Worm (Caenorhabditis elegans) whole organism, young adult: ENCODE results near the gene R06F6.12.

Source experiments
- B0336.3 ChIP-seq: fragments of 200-800 bp; sonication (Bioruptor generic); IDR thresholded peaks from 2 replicates; pipeline ENCODE4 v1.3.6; 2022; ENCODE audit warnings: missing genetic modification characterization, missing compliant biosample characterization
- F23B12.7 ChIP-seq: sonication (generic microtip); optimal IDR thresholded peaks from 2 replicates; lab custom pipeline; 2017; ENCODE audit warnings: missing genetic modification characterization, mild to moderate bottlenecking, missing compliant biosample characterization, antibody characterized with exemption, moderate library complexity; ENCODE audit not compliant: insufficient read depth
- F52B5.7 ChIP-seq: sonication (generic microtip); optimal IDR thresholded peaks from 2 replicates; lab custom pipeline; 2016; ENCODE audit warnings: mild to moderate bottlenecking, missing genetic modification characterization, missing compliant biosample characterization
- F57A8.1 ChIP-seq: fragments of 200-800 bp; sonication (Bioruptor generic); optimal IDR thresholded peaks from 2 replicates; lab custom pipeline; 2018; ENCODE audit warnings: mild to moderate bottlenecking, missing genetic modification characterization, moderate library complexity, missing compliant biosample characterization
- T07F8.4 ChIP-seq: sonication (generic microtip); optimal IDR thresholded peaks from 2 replicates; lab custom pipeline; 2016; ENCODE audit warnings: mild to moderate bottlenecking, missing genetic modification characterization, moderate library complexity, missing compliant biosample characterization
- T26A5.8 ChIP-seq: sonication (generic microtip); optimal IDR thresholded peaks from 2 replicates; lab custom pipeline; 2016; ENCODE audit warnings: missing genetic modification characterization, missing compliant biosample characterization
- Y56A3A.18 ChIP-seq: fragments of 200-800 bp; sonication (Bioruptor generic); IDR thresholded peaks from 2 replicates; pipeline ENCODE4 v1.3.6; 2022; ENCODE audit warnings: missing genetic modification reagents, missing genetic modification characterization, missing compliant biosample characterization
- Y95B8A.8 ChIP-seq: fragments of 200-800 bp; sonication (Bioruptor generic); IDR thresholded peaks from 2 replicates; pipeline ENCODE4 v1.3.6; 2022; ENCODE audit warnings: missing genetic modification reagents, missing genetic modification characterization, missing compliant biosample characterization
- aptf-2 ChIP-seq: fragments of 200-800 bp; sonication (Bioruptor generic); conservative IDR thresholded peaks from 2 replicates; pipeline ENCODE4 v1.3.6; 2022; ENCODE audit warnings: missing genetic modification reagents, missing genetic modification characterization, missing compliant biosample characterization
- attf-3 ChIP-seq: fragments of 200-800 bp; sonication (Bioruptor generic); conservative IDR thresholded peaks from 2 replicates; pipeline ENCODE4 v1.3.6; 2022; ENCODE audit warnings: missing genetic modification reagents, missing genetic modification characterization, missing compliant biosample characterization
- attf-5 ChIP-seq: fragments of 200-800 bp; sonication (Bioruptor generic); optimal IDR thresholded peaks from 2 replicates; lab custom pipeline; 2018; ENCODE audit warnings: mild to moderate bottlenecking, missing genetic modification characterization, missing compliant biosample characterization
- cebp-1 ChIP-seq, 2 experiments: fragments of 200-800 bp in 1 of 2; sonication (Bioruptor generic) in 1 of 2; sonication (generic microtip) in 1 of 2; IDR thresholded peaks in 1 of 2; optimal IDR thresholded peaks in 1 of 2; 2 replicates each; pipeline versions ENCODE4 v1.3.6 to Lab custom; 2017 to 2022; ENCODE audit warnings: missing compliant biosample characterization in 2 of 2, missing genetic modification characterization in 2 of 2, mild to moderate bottlenecking in 1 of 2, missing genetic modification reagents in 1 of 2, moderate library complexity in 1 of 2
- ceh-27 ChIP-seq: fragments of 200-800 bp; sonication (Bioruptor generic); optimal IDR thresholded peaks from 2 replicates; lab custom pipeline; 2018; ENCODE audit warnings: mild to moderate bottlenecking, missing genetic modification characterization, moderate library complexity, missing compliant biosample characterization
- dox-1 ChIP-seq: fragments of 200-800 bp; sonication (Bioruptor generic); IDR thresholded peaks from 2 replicates; pipeline ENCODE4 v1.3.6; 2022; ENCODE audit warnings: missing genetic modification reagents, missing genetic modification characterization, missing compliant biosample characterization
- egrh-3 ChIP-seq: fragments of 200-800 bp; sonication (Bioruptor generic); IDR thresholded peaks from 2 replicates; pipeline ENCODE4 v1.3.6; 2022; ENCODE audit warnings: missing genetic modification reagents, missing genetic modification characterization, missing compliant biosample characterization
- ets-4 ChIP-seq: fragments of 200-800 bp; sonication (Bioruptor generic); optimal IDR thresholded peaks from 2 replicates; lab custom pipeline; 2018; ENCODE audit warnings: mild to moderate bottlenecking, missing genetic modification characterization, missing compliant biosample characterization
- hmg-20 ChIP-seq: fragments of 200-800 bp; sonication (Bioruptor generic); IDR thresholded peaks from 2 replicates; pipeline ENCODE4 v1.3.6; 2022; ENCODE audit warnings: missing genetic modification reagents, missing genetic modification characterization, missing compliant biosample characterization
- lin-40 ChIP-seq: sonication (generic microtip); optimal IDR thresholded peaks from 2 replicates; lab custom pipeline; 2016; ENCODE audit warnings: missing genetic modification characterization, mild to moderate bottlenecking, missing compliant biosample characterization, missing genotype, missing genetic modification reagents
- lir-1 ChIP-seq: fragments of 200-800 bp; sonication (Bioruptor generic); conservative IDR thresholded peaks from 2 replicates; pipeline ENCODE4 v1.3.6; 2022; ENCODE audit warnings: missing genetic modification reagents, missing genetic modification characterization, missing compliant biosample characterization
- lsl-1 ChIP-seq: fragments of 200-800 bp; sonication (Bioruptor generic); optimal IDR thresholded peaks from 2 replicates; lab custom pipeline; 2018; ENCODE audit warnings: mild to moderate bottlenecking, missing genetic modification characterization, moderate library complexity, missing compliant biosample characterization
- madf-10 ChIP-seq: sonication (generic microtip); optimal IDR thresholded peaks from 2 replicates; lab custom pipeline; 2016; ENCODE audit warnings: mild to moderate bottlenecking, missing genetic modification characterization, missing compliant biosample characterization
- madf-3 ChIP-seq: fragments of 200-800 bp; sonication (Bioruptor generic); IDR thresholded peaks from 2 replicates; pipeline ENCODE4 v1.3.6; 2022; ENCODE audit warnings: missing genetic modification reagents, missing genetic modification characterization, missing compliant biosample characterization
- madf-8 ChIP-seq: fragments of 200-800 bp; sonication (Bioruptor generic); conservative IDR thresholded peaks from 2 replicates; pipeline ENCODE4 v1.3.6; 2022; ENCODE audit warnings: missing genetic modification reagents, missing genetic modification characterization, missing compliant biosample characterization
- mel-28 ChIP-seq: sonication (generic microtip); optimal IDR thresholded peaks from 2 replicates; lab custom pipeline; 2016; ENCODE audit warnings: borderline replicate concordance, mild to moderate bottlenecking, missing genetic modification characterization, missing compliant biosample characterization
- nfyb-1 ChIP-seq: fragments of 200-800 bp; sonication (Bioruptor generic); IDR thresholded peaks from 2 replicates; pipeline ENCODE4 v1.3.6; 2022; ENCODE audit warnings: missing genetic modification reagents, missing genetic modification characterization, missing compliant biosample characterization
- pbrm-1 ChIP-seq: fragments of 200-800 bp; sonication (Bioruptor generic); IDR thresholded peaks from 2 replicates; pipeline ENCODE4 v1.3.6; 2022; ENCODE audit warnings: missing genetic modification reagents, missing genetic modification characterization, missing compliant biosample characterization
- rcor-1 ChIP-seq: fragments of 200-800 bp; sonication (Bioruptor generic); IDR thresholded peaks from 2 replicates; pipeline ENCODE4 v1.3.6; 2022; ENCODE audit warnings: missing genetic modification reagents, missing genetic modification characterization, missing compliant biosample characterization
- somi-1 ChIP-seq: fragments of 200-800 bp; sonication (Bioruptor generic); optimal IDR thresholded peaks from 2 replicates; lab custom pipeline; 2018; ENCODE audit warnings: mild to moderate bottlenecking, missing genetic modification characterization, missing compliant biosample characterization
- sptf-2 ChIP-seq: fragments of 200-800 bp; sonication (Bioruptor generic); optimal IDR thresholded peaks from 2 replicates; lab custom pipeline; 2018; ENCODE audit warnings: mild to moderate bottlenecking, missing genetic modification characterization, missing compliant biosample characterization
- tbx-9 ChIP-seq: sonication (generic microtip); optimal IDR thresholded peaks from 2 replicates; lab custom pipeline; 2016; ENCODE audit warnings: borderline replicate concordance, missing genetic modification characterization, inconsistent platforms, missing compliant biosample characterization
- unc-62 ChIP-seq: fragments of 150-350 bp; optimal IDR thresholded peaks from 2 replicates; lab custom pipeline; 2014; ENCODE audit warnings: missing biosample characterization, missing genetic modification reagents, missing genetic modification characterization
- zfh-2 ChIP-seq: fragments of 200-800 bp; sonication (Bioruptor generic); conservative IDR thresholded peaks from 2 replicates; pipeline ENCODE4 v1.3.6; 2022; ENCODE audit warnings: missing genetic modification reagents, missing genetic modification characterization, missing compliant biosample characterization
- ztf-22 ChIP-seq: fragments of 200-800 bp; sonication (Bioruptor generic); optimal IDR thresholded peaks from 2 replicates; lab custom pipeline; 2018; ENCODE audit warnings: mild to moderate bottlenecking, missing genetic modification characterization, moderate library complexity, missing compliant biosample characterization
- ztf-6 ChIP-seq: fragments of 200-800 bp; sonication (Bioruptor generic); IDR thresholded peaks from 2 replicates; pipeline ENCODE4 v1.3.6; 2022; ENCODE audit warnings: missing genetic modification reagents, missing genetic modification characterization, missing compliant biosample characterization

Gene R06F6.12

DNA sequence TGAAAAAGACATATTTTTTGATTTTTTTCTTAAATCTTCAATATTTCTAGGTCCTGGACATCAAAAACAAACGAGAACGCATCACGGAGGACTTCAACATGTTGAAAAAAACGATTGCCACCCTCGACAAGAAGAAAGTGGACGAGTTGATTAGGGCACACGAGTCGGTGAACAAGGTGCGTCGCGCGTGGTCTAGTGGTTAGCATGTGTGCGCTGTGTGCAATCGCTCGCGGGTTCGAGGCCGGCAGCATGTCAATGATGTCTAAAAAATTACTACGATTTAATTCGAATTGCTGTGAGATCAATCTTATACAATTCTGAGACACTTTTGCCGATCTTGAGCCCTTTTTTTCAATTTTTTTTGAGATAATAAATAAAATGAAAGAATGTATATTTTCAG, 16.2 kb upstream of the R06F6.12 start (continued):
- TF ChIP-seq pbrm-1 (peak; percentile 49; the same call in 1 of the 2 replicates), hmg-20 (GFP tag; lab: Robert Waterston, UW) (peak; percentile 70; the same call in 1 of the 2 replicates), attf-3 (GFP tag; lab: Robert Waterston, UW) (peak; percentile 59; the same call in 1 of the 2 replicates), F52B5.7 (peak; percentile 80), tbx-9 (tag; lab: Kevin White, UChicago) (peak; percentile 38), egrh-3 (no peak), mel-28 (tag; lab: Kevin White, UChicago) (peak; percentile 61), lir-1 (GFP tag; lab: Robert Waterston, UW) (peak; percentile 58; the same call in 1 of the 2 replicates), madf-3 (GFP tag; lab: Robert Waterston, UW) (peak; percentile 60; the same call in 1 of the 2 replicates), Y95B8A.8 (GFP tag; lab: Robert Waterston, UW) (peak; percentile 78; the same call in 1 of the 2 replicates), ceh-27 (GFP tag; lab: Kevin White, UChicago) (peak; percentile 92), ets-4 (GFP tag; lab: Kevin White, UChicago) (peak; percentile 44), F23B12.7 (peak; percentile 82), ztf-6 (GFP tag; lab: Robert Waterston, UW) (0 out of 2 replicates have a peak, but pooled peaks have one; percentile 60), somi-1 (GFP tag; lab: Kevin White, UChicago) (peak; percentile 63), aptf-2 (no peak), dox-1 (GFP tag; lab: Robert Waterston, UW) (peak; percentile 88), rcor-1 (peak; percentile 65; the same call in 1 of the 2 replicates), nfyb-1 (GFP tag; lab: Robert Waterston, UW) (peak; percentile 91), sptf-2 (GFP tag; lab: Kevin White, UChicago) (peak; percentile 24), lsl-1 (GFP tag; lab: Kevin White, UChicago) (peak; percentile 67), unc-62 (no peak), madf-10 (tag; lab: Kevin White, UChicago) (peak; percentile 82), madf-8 (GFP tag; lab: Robert Waterston, UW) (peak; percentile 45), Y56A3A.18 (GFP tag; lab: Robert Waterston, UW) (0 out of 2 replicates have a peak, but pooled peaks have one; percentile 61), attf-5 (GFP tag; lab: Kevin White, UChicago) (peak; percentile 82), T07F8.4 (tag; lab: Kevin White, UChicago) (peak; percentile 75), B0336.3 (GFP tag; lab: Robert Waterston, UW) (peak; percentile 81)

DNA sequence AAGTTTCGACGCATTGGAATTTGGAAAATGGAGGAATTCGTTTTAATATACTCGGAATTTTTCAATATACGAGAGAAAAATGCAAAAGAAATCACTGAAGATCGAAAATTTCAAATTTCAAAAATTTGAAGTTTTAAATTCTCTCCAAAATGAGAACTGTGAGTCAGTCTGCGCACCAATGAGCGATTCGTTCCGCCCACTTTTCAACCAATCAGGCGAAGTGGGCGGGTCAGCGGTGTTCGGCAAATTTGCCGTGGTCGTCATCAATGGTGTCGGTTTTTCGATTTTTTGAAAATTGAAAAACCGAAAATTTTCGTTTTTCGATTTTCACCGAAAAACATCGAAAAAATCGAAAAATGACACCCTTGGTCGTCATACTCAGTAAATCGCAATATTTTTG, 14.7 kb upstream of the R06F6.12 start:
- TF ChIP-seq T26A5.8 (tag; lab: Kevin White, UChicago) (no peak), cebp-1 (GFP tag; IDR thresholded peaks at IDR 0.05; lab: Robert Waterston, UW) (no peak), cebp-1 (tag; optimal IDR thresholded peaks at IDR 0.05; lab: Kevin White, UChicago) (no peak), ztf-6 (GFP tag; lab: Robert Waterston, UW) (no peak), T07F8.4 (tag; lab: Kevin White, UChicago) (no peak), zfh-2 (no peak), ztf-22 (no peak), lin-40 (no peak), somi-1 (GFP tag; lab: Kevin White, UChicago) (no peak), nfyb-1 (GFP tag; lab: Robert Waterston, UW) (peak; percentile 30; the same call in 1 of the 2 replicates)

DNA sequence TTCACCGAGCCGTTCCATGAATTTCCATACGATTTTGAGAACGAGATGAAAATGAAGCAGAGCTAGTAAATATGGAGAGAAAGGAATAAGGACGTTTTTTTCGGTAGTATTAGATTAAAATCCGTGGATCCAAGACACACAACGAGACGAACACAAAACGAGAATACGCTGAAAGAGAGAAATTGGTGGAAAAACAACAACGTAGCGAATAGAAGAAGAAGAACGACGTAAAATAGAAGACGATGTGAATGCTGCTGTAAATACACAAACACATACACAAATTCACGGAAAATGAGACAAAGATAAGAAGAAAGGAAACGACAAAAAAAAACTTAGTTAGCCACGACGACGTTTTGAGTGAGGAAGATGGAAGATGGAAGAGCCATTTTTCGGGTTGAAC, 10.8 kb upstream of the R06F6.12 start:
- no peak for TF ChIP-seq F57A8.1 (GFP tag; lab: Kevin White, UChicago)
